Worm (Caenorhabditis elegans) whole organism, late embryonic: Measurements from ENCODE around the gene F40G12.4.

Source experiments
- C08G9.2 ChIP-seq: sonication (generic microtip); optimal IDR thresholded peaks from 2 replicates; lab custom pipeline; 2016; ENCODE audit warnings: mild to moderate bottlenecking, missing genetic modification characterization, moderate library complexity, missing compliant biosample characterization
- C38D4.7 ChIP-seq: fragments of 200-800 bp; sonication (Bioruptor generic); optimal IDR thresholded peaks from 2 replicates; lab custom pipeline; 2018; ENCODE audit warnings: mild to moderate bottlenecking, missing genetic modification characterization, moderate library complexity, missing compliant biosample characterization
- F13H6.1 ChIP-seq: sonication (generic microtip); optimal IDR thresholded peaks from 2 replicates; lab custom pipeline; 2016; ENCODE audit warnings: missing genetic modification characterization, missing compliant biosample characterization
- K02D7.2 ChIP-seq: sonication (generic microtip); optimal IDR thresholded peaks from 2 replicates; lab custom pipeline; 2017; ENCODE audit warnings: mild to moderate bottlenecking, missing genetic modification characterization, missing compliant biosample characterization
- K09A11.1 ChIP-seq: sonication (generic microtip); optimal IDR thresholded peaks from 2 replicates; lab custom pipeline; 2017; ENCODE audit warnings: antibody characterized with exemption, mild to moderate bottlenecking, missing genetic modification characterization, missing compliant biosample characterization; ENCODE audit not compliant: insufficient read depth
- T23F11.4 ChIP-seq: fragments of 200-800 bp; sonication (Bioruptor generic); optimal IDR thresholded peaks from 2 replicates; lab custom pipeline; 2018; ENCODE audit warnings: mild to moderate bottlenecking, missing genetic modification characterization, missing compliant biosample characterization
- ama-1 ChIP-seq: fragments of 150-350 bp; optimal IDR thresholded peaks from 2 replicates; lab custom pipeline; 2014
- ceh-14 ChIP-seq: sonication (generic microtip); optimal IDR thresholded peaks from 2 replicates; lab custom pipeline; 2016; ENCODE audit warnings: missing genotype, missing genetic modification characterization, missing compliant biosample characterization
- ceh-19 ChIP-seq: fragments of 200-800 bp; sonication (Bioruptor generic); optimal IDR thresholded peaks from 2 replicates; lab custom pipeline; 2018; ENCODE audit warnings: mild to moderate bottlenecking, missing genetic modification characterization, missing compliant biosample characterization
- ceh-2 ChIP-seq: sonication (generic microtip); optimal IDR thresholded peaks from 2 replicates; lab custom pipeline; 2016; ENCODE audit warnings: missing genotype, missing genetic modification characterization, missing compliant biosample characterization
- ceh-30 ChIP-seq: fragments of 150-350 bp; optimal IDR thresholded peaks from 2 replicates; lab custom pipeline; 2014; ENCODE audit warnings: missing biosample characterization, missing genetic modification characterization
- ceh-31 ChIP-seq: sonication (generic microtip); optimal IDR thresholded peaks from 2 replicates; lab custom pipeline; 2016; ENCODE audit warnings: missing genetic modification characterization, missing compliant biosample characterization
- ceh-34 ChIP-seq: sonication (generic microtip); optimal IDR thresholded peaks from 2 replicates; lab custom pipeline; 2016; ENCODE audit warnings: mild to moderate bottlenecking, missing genetic modification characterization, missing compliant biosample characterization
- ceh-45 ChIP-seq: fragments of 200-800 bp; sonication (Bioruptor generic); IDR thresholded peaks from 2 replicates; pipeline ENCODE4 v1.3.6; 2022; ENCODE audit warnings: missing genetic modification reagents, missing genetic modification characterization, missing compliant biosample characterization
- ceh-48 ChIP-seq: sonication (generic microtip); optimal IDR thresholded peaks from 2 replicates; lab custom pipeline; 2016; ENCODE audit warnings: missing genetic modification characterization, inconsistent platforms, missing compliant biosample characterization
- ceh-6 ChIP-seq: fragments of 200-800 bp; sonication (Bioruptor generic); optimal IDR thresholded peaks from 2 replicates; lab custom pipeline; 2018; ENCODE audit warnings: mild to moderate bottlenecking, missing genetic modification characterization, missing compliant biosample characterization
- che-1 ChIP-seq: sonication (generic microtip); optimal IDR thresholded peaks from 2 replicates; lab custom pipeline; 2016; ENCODE audit warnings: mild to moderate bottlenecking, missing genetic modification characterization, missing compliant biosample characterization
- dve-1 ChIP-seq: sonication (generic microtip); optimal IDR thresholded peaks from 2 replicates; lab custom pipeline; 2017; ENCODE audit warnings: antibody characterized with exemption, mild to moderate bottlenecking, missing genetic modification characterization, missing compliant biosample characterization
- elt-2 ChIP-seq: sonication (generic microtip); optimal IDR thresholded peaks from 2 replicates; lab custom pipeline; 2016; ENCODE audit warnings: missing genetic modification reagents, missing genetic modification characterization, missing compliant biosample characterization
- ets-4 ChIP-seq: sonication (generic microtip); optimal IDR thresholded peaks from 2 replicates; lab custom pipeline; 2016; ENCODE audit warnings: missing genetic modification characterization, missing compliant biosample characterization
- eyg-1 ChIP-seq: sonication (generic microtip); optimal IDR thresholded peaks from 2 replicates; lab custom pipeline; 2016; ENCODE audit warnings: missing genotype, missing genetic modification characterization, missing compliant biosample characterization
- fax-1 ChIP-seq: sonication (generic microtip); optimal IDR thresholded peaks from 2 replicates; lab custom pipeline; 2016; ENCODE audit warnings: missing genotype, missing genetic modification characterization, missing compliant biosample characterization
- gmeb-2 ChIP-seq: sonication (generic microtip); optimal IDR thresholded peaks from 2 replicates; lab custom pipeline; 2016; ENCODE audit warnings: missing genetic modification characterization, inconsistent platforms, missing compliant biosample characterization
- hlh-13 ChIP-seq: fragments of 200-800 bp; sonication (Bioruptor generic); optimal IDR thresholded peaks from 2 replicates; lab custom pipeline; 2018; ENCODE audit warnings: mild to moderate bottlenecking, missing genetic modification characterization, missing compliant biosample characterization
- hlh-30 ChIP-seq: sonication (generic microtip); optimal IDR thresholded peaks from 2 replicates; lab custom pipeline; 2017; ENCODE audit warnings: antibody characterized with exemption, missing genetic modification characterization, missing compliant biosample characterization; ENCODE audit not compliant: insufficient read depth
- hlh-8 ChIP-seq: sonication (generic microtip); optimal IDR thresholded peaks from 2 replicates; lab custom pipeline; 2016; ENCODE audit warnings: missing genotype, missing genetic modification characterization, missing compliant biosample characterization
- lim-6 ChIP-seq: sonication (generic microtip); optimal IDR thresholded peaks from 2 replicates; lab custom pipeline; 2016; ENCODE audit warnings: missing genetic modification characterization, missing compliant biosample characterization
- lin-11 ChIP-seq: fragments of 200-800 bp; sonication (Bioruptor generic); optimal IDR thresholded peaks from 2 replicates; lab custom pipeline; 2018; ENCODE audit warnings: mild to moderate bottlenecking, missing genetic modification characterization, missing compliant biosample characterization
- nfya-1 ChIP-seq: sonication (generic microtip); optimal IDR thresholded peaks from 2 replicates; lab custom pipeline; 2017; ENCODE audit warnings: missing genetic modification characterization, mild to moderate bottlenecking, missing compliant biosample characterization, antibody characterized with exemption, moderate library complexity
- nhr-11 ChIP-seq: fragments of 150-350 bp; optimal IDR thresholded peaks from 2 replicates; lab custom pipeline; 2014; ENCODE audit warnings: missing biosample characterization, missing genetic modification characterization
- pag-3 ChIP-seq: sonication (generic microtip); optimal IDR thresholded peaks from 2 replicates; lab custom pipeline; 2016; ENCODE audit warnings: missing compliant biosample characterization, missing genetic modification characterization, borderline replicate concordance
- pha-2 ChIP-seq: sonication (generic microtip); optimal IDR thresholded peaks from 2 replicates; lab custom pipeline; 2017; ENCODE audit warnings: mild to moderate bottlenecking, missing genetic modification characterization, missing compliant biosample characterization
- pqm-1 ChIP-seq: sonication (generic microtip); optimal IDR thresholded peaks from 2 replicates; lab custom pipeline; 2016; ENCODE audit warnings: missing genetic modification characterization, missing compliant biosample characterization
- pros-1 ChIP-seq: fragments of 150-350 bp; optimal IDR thresholded peaks from 2 replicates; lab custom pipeline; 2014; ENCODE audit warnings: missing biosample characterization, missing genetic modification reagents, missing genetic modification characterization
- ref-2 ChIP-seq: sonication (generic microtip); optimal IDR thresholded peaks from 2 replicates; lab custom pipeline; 2016; ENCODE audit warnings: missing genetic modification characterization, missing compliant biosample characterization
- rnt-1 ChIP-seq: sonication (generic microtip); optimal IDR thresholded peaks from 2 replicates; lab custom pipeline; 2016; ENCODE audit warnings: missing genetic modification characterization, missing compliant biosample characterization
- sox-4 ChIP-seq: sonication (generic microtip); optimal IDR thresholded peaks from 2 replicates; lab custom pipeline; 2017; ENCODE audit warnings: mild to moderate bottlenecking, missing genetic modification characterization, inconsistent platforms, missing compliant biosample characterization
- ttx-3 ChIP-seq: sonication (generic microtip); optimal IDR thresholded peaks from 2 replicates; lab custom pipeline; 2016; ENCODE audit warnings: missing genetic modification reagents, missing genetic modification characterization, missing compliant biosample characterization
- unc-55 ChIP-seq: sonication (generic microtip); optimal IDR thresholded peaks from 2 replicates; lab custom pipeline; 2017; ENCODE audit warnings: missing biosample characterization, missing genetic modification reagents, missing genetic modification characterization

The F40G12.4 gene

ce11 chrV:14268616-14269015 lies at the start of gene F40G12.4:
F40G12.4 (minus strand) TSS chrV:14268716.
- TF ChIP-seq ceh-6 (GFP tag; lab: Kevin White, UChicago) (no peak), ref-2 (tag; lab: Kevin White, UChicago) (no peak), elt-2 (tag; lab: Kevin White, UChicago) (no peak), ceh-31 (no peak), C08G9.2 (tag; lab: Kevin White, UChicago) (no peak), ttx-3 (no peak), gmeb-2 (tag; lab: Kevin White, UChicago) (no peak), lin-11 (tag; lab: Kevin White, UChicago) (no peak), pag-3 (no peak), ceh-30 (tag; lab: Kevin White, UChicago) (no peak), fax-1 (tag; lab: Kevin White, UChicago) (no peak)

DNA sequence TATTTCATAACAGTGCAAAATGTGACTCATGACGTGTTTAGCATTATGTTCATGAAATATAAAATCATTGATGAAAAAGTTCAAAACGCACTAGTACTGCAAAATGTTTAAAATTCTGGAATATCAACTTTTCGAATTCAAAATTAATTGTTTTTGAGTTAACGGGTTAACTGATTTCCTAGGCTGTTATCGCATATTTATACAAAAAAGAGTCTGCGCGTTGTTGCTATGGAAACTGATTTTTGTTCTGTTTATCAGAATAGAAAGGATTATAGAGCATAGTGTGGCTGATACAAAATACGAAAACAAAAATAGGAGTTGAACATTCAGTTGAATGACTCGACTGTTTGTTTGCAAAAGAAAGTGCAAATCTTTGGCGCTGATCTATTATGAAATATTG lies 49.1 kb upstream of the F40G12.4 start:
- no peak for TF ChIP-seq lin-11 (tag; lab: Kevin White, UChicago)
- TF ChIP-seq K02D7.2 (tag; lab: Kevin White, UChicago): no peak
- no peak for TF ChIP-seq pqm-1 (tag; lab: Kevin White, UChicago)
- TF ChIP-seq che-1 (tag; lab: Kevin White, UChicago): no peak
- TF ChIP-seq hlh-8 (tag; lab: Kevin White, UChicago): no peak
- TF ChIP-seq sox-4 (tag; lab: Kevin White, UChicago): no peak
- no peak for TF ChIP-seq F13H6.1 (tag; lab: Kevin White, UChicago)
- TF ChIP-seq ceh-45 (GFP tag; lab: Robert Waterston, UW): no peak
- TF ChIP-seq ref-2 (tag; lab: Kevin White, UChicago): no peak

ce11 chrV:14317204-14317603 lies 48.7 kb upstream of the F40G12.4 start:
- no peak for TF ChIP-seq hlh-13 (GFP tag; lab: Kevin White, UChicago)
- TF ChIP-seq unc-55 (GFP tag; lab: Kevin White, UChicago): no peak
- TF ChIP-seq pha-2 (tag; lab: Kevin White, UChicago): no peak
- TF ChIP-seq hlh-30 (tag; lab: Kevin White, UChicago): no peak
- TF ChIP-seq dve-1 (tag; lab: Kevin White, UChicago): no peak
- TF ChIP-seq che-1 (tag; lab: Kevin White, UChicago): no peak
- TF ChIP-seq K09A11.1: no peak
- TF ChIP-seq rnt-1 (tag; lab: Kevin White, UChicago): no peak
- TF ChIP-seq ceh-14 (tag; lab: Kevin White, UChicago): no peak
- TF ChIP-seq pros-1 (tag; lab: Kevin White, UChicago): no peak

DNA sequence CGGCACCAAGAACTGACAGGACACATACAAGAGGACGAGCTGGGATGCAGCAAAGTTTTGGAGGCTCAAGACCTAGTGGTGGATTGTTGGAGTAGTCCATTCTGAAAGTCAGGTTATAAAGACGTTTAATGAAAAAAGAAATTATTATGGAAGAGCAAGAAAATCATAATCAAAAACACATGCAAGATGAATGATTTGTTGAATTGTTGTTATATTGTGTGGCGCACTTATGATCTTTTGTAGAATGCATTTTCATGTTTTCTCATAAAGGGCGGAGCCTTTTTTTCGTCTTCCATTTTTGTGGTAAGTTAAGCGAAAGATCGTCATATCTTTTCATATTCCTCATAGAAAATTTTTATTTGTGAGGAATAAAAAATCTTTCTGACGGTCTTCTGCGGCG lies 48.0 kb upstream of the F40G12.4 start, which contains the start of gene F47B8.2:
TSS of gene F47B8.2 (minus strand) at position 101 of the 400 bp plus-strand sequence.
- TF ChIP-seq pha-2 (tag; lab: Kevin White, UChicago): no peak
- no peak for TF ChIP-seq pag-3
- no peak for TF ChIP-seq ceh-34 (tag; lab: Kevin White, UChicago)
- TF ChIP-seq ets-4 (tag; lab: Kevin White, UChicago): no peak
- no peak for TF ChIP-seq eyg-1
- TF ChIP-seq T23F11.4 (GFP tag; lab: Kevin White, UChicago): no peak
- TF ChIP-seq sox-4 (tag; lab: Kevin White, UChicago): no peak
- no peak for TF ChIP-seq nhr-11 (tag; lab: Kevin White, UChicago)
- TF ChIP-seq ceh-48: no peak
- no peak for TF ChIP-seq fax-1 (tag; lab: Kevin White, UChicago)
- no peak for TF ChIP-seq ref-2 (tag; lab: Kevin White, UChicago)
- no peak for TF ChIP-seq ceh-19
- TF ChIP-seq hlh-13 (GFP tag; lab: Kevin White, UChicago): no peak
- no peak for TF ChIP-seq C38D4.7 (GFP tag; lab: Kevin White, UChicago)
- TF ChIP-seq ceh-2 (tag; lab: Kevin White, UChicago): no peak
- no peak for TF ChIP-seq nfya-1
- no peak for TF ChIP-seq ama-1 (lab: Kevin White, UChicago)
- TF ChIP-seq lim-6: no peak
